Worm (Caenorhabditis elegans): ENCODE results near the gene fbxb-116.

- TF ChIP-seq nhr-77 (tag; optimal IDR thresholded peaks at IDR 0.05), result no peak
- TF ChIP-seq zfp-3 (GFP tag; conservative IDR thresholded peaks at IDR 0.05), result no peak
- TF ChIP-seq unc-130 (GFP tag; optimal IDR thresholded peaks at IDR 0.05), result no peak
- TF ChIP-seq unc-39 (tag; optimal IDR thresholded peaks at IDR 0.05), result no peak
- no peak for TF ChIP-seq nhr-11 (tag; optimal IDR thresholded peaks at IDR 0.05)
- TF ChIP-seq ceh-28 (tag; optimal IDR thresholded peaks at IDR 0.05), result no peak
These were observed 16.5 kb upstream of the fbxb-116 start, which contains the start of gene srr-2 for ce11 chrV:19217104-19217503.
